Worm (Caenorhabditis elegans) whole organism, young adult: ENCODE measurements around the gene rbg-1.

Experiments
- B0336.3 ChIP-seq: fragments of 200-800 bp; sonication (Bioruptor generic); IDR thresholded peaks from 2 replicates; pipeline ENCODE4 v1.3.6; 2022; ENCODE audit warnings: missing genetic modification characterization, missing compliant biosample characterization
- F39B2.1 ChIP-seq: fragments of 200-800 bp; sonication (Bioruptor generic); IDR thresholded peaks from 2 replicates; pipeline ENCODE4 v1.3.6; 2022; ENCODE audit warnings: missing genetic modification reagents, missing genetic modification characterization, missing compliant biosample characterization
- akir-1 ChIP-seq: fragments of 200-800 bp; sonication (Bioruptor generic); optimal IDR thresholded peaks from 2 replicates; lab custom pipeline; 2018; ENCODE audit warnings: mild to moderate bottlenecking, missing genetic modification characterization, moderate library complexity, missing compliant biosample characterization
- ceh-27 ChIP-seq: fragments of 200-800 bp; sonication (Bioruptor generic); optimal IDR thresholded peaks from 2 replicates; lab custom pipeline; 2018; ENCODE audit warnings: mild to moderate bottlenecking, missing genetic modification characterization, moderate library complexity, missing compliant biosample characterization
- hmg-20 ChIP-seq: fragments of 200-800 bp; sonication (Bioruptor generic); IDR thresholded peaks from 2 replicates; pipeline ENCODE4 v1.3.6; 2022; ENCODE audit warnings: missing genetic modification reagents, missing genetic modification characterization, missing compliant biosample characterization
- lin-35 ChIP-seq, 3 experiments: fragments of 150-350 bp in 2 of 3; sonication (generic microtip) in 1 of 3; optimal IDR thresholded peaks; 2 replicates each; lab custom pipeline; 2014 to 2018; ENCODE audit warnings: missing biosample characterization in 3 of 3, missing genetic modification characterization in 3 of 3, missing genetic modification reagents in 3 of 3
- lin-40 ChIP-seq: sonication (generic microtip); optimal IDR thresholded peaks from 2 replicates; lab custom pipeline; 2016; ENCODE audit warnings: missing genetic modification characterization, mild to moderate bottlenecking, missing compliant biosample characterization, missing genotype, missing genetic modification reagents

ce11 chrX:14976840-14977534 is 6.3 kb upstream of the rbg-1 start:
- TF ChIP-seq B0336.3 (GFP tag; lab: Robert Waterston, UW) (no peak), F39B2.1 (GFP tag; lab: Robert Waterston, UW) (no peak), ceh-27 (no peak), lin-35 (GFP tag; optimal IDR thresholded peaks at IDR 0.05; lab: Kevin White, UChicago) (no peak), akir-1 (GFP tag; lab: Kevin White, UChicago) (no peak), hmg-20 (GFP tag; lab: Robert Waterston, UW) (no peak), lin-40 (tag; lab: Kevin White, UChicago) (no peak)
